Worm (Caenorhabditis elegans) whole organism, mixed stage, embryonic: ENCODE results near the gene srlf-24.

Experiments
- ces-1 ChIP-seq: fragments of 150-350 bp; optimal IDR thresholded peaks from 2 replicates; lab custom pipeline; 2014; ENCODE audit warnings: missing biosample characterization, missing genetic modification reagents, missing genetic modification characterization
- nhr-28 ChIP-seq: fragments of 150-350 bp; optimal IDR thresholded peaks from 2 replicates; lab custom pipeline; 2014; ENCODE audit warnings: missing biosample characterization, missing genetic modification characterization

- TF ChIP-seq ces-1 (GFP tag; lab: Kevin White, UChicago) = peak; percentile 86
- no peak for TF ChIP-seq nhr-28 (tag; lab: Kevin White, UChicago)
These were observed 44.0 kb upstream of the srlf-24 start, which contains the start of the genes F01G4.6 and pfd-1 for ce11 chrIV:11149454-11150163.
